Fruit fly (Drosophila melanogaster): Measurements from ENCODE around the gene CG15005.

Gene CG15005

DNA sequence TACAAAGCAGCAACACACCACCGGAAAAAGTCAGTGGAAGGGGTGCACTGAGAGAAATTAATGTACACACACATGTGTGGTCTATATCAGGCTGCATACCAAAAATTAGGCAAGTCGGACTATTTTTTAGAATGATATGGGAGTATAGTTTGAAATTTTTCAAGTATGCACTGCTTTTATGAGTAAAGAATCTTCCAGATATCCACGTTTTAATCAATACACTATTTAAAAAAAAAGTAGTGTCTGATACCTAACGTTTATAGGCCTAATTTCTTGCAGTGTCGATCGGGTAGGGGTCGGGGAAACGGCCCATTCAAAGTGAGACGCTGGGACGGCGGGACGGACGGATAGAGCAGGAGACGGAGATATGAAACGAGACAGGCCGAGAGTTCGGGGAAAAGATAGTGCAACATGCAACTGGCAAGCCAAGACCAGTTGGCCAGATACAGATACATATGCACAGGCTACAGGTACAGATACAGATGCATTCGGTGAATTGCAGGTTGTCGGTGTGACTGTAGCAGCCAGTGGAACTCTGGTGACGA, 26.3 kb upstream of the CG15005 start (continued):
- TF ChIP-seq tna (GFP tag; IDR thresholded peaks at IDR 0.05; ENCODE audit: partially characterized antibody), result no peak
- no peak for TF ChIP-seq CG34224 (GFP tag; IDR thresholded peaks at IDR 0.05; ENCODE audit: partially characterized antibody)
- peak; percentile 94 for TF ChIP-seq CG2678 (tag; optimal IDR thresholded peaks at IDR 0.05)
- TF ChIP-seq CG10431 (GFP tag; optimal IDR thresholded peaks at IDR 0.05), result peak; percentile 89
- TF ChIP-seq schlank (tag; optimal IDR thresholded peaks at IDR 0.05), result no peak
- peak; percentile 94 for TF ChIP-seq CG16863 (GFP tag; optimal IDR thresholded peaks at IDR 0.05)
- TF ChIP-seq tio (GFP tag; optimal IDR thresholded peaks at IDR 0.05), result peak; percentile 93
- TF ChIP-seq CG17612 (GFP tag; IDR thresholded peaks at IDR 0.05), result peak; percentile 40; the same call in 1 of the 2 replicates
- TF ChIP-seq rib (GFP tag; IDR thresholded peaks at IDR 0.05), result no peak
- peak; percentile 96 for TF ChIP-seq Sox100B (GFP tag; optimal IDR thresholded peaks at IDR 0.05)
- peak; percentile 99 for TF ChIP-seq Ets65A (GFP tag)
- peak; percentile 69 for TF ChIP-seq klu (GFP tag; IDR thresholded peaks at IDR 0.05)
- peak; percentile 96 for TF ChIP-seq row (GFP tag; IDR thresholded peaks at IDR 0.05)
- TF ChIP-seq GATAe (GFP tag; conservative IDR thresholded peaks at IDR 0.05), result no peak
- TF ChIP-seq sqz (GFP tag; optimal IDR thresholded peaks at IDR 0.05), result peak; percentile 93
- peak; percentile 51 for TF ChIP-seq slbo (GFP tag; IDR thresholded peaks at IDR 0.05)
- peak; percentile 71 for TF ChIP-seq scrt (GFP tag; optimal IDR thresholded peaks at IDR 0.05)
- peak; percentile 98 for TF ChIP-seq CG18262 (tag; optimal IDR thresholded peaks at IDR 0.05)
- peak; percentile 35 for TF ChIP-seq CG17912 (GFP tag; optimal IDR thresholded peaks at IDR 0.05)
- TF ChIP-seq CG15514 (GFP tag; optimal IDR thresholded peaks at IDR 0.05), result peak; percentile 29
- peak; percentile 93 for TF ChIP-seq CG12236 (GFP tag; optimal IDR thresholded peaks at IDR 0.05)
- TF ChIP-seq HmgZ (tag; optimal IDR thresholded peaks at IDR 0.05), result peak; percentile 84
- TF ChIP-seq dpn (GFP tag; optimal IDR thresholded peaks at IDR 0.05), result peak; percentile 91 to 93
- TF ChIP-seq CG12391 (tag; optimal IDR thresholded peaks at IDR 0.05), result peak; percentile 96
- peak; percentile 94 for TF ChIP-seq CG15601 (tag; optimal IDR thresholded peaks at IDR 0.05)
- TF ChIP-seq PHDP (tag; optimal IDR thresholded peaks at IDR 0.05), result peak; percentile 89
- peak; percentile 85 for TF ChIP-seq HLH54F (GFP tag; optimal IDR thresholded peaks at IDR 0.05)
- peak; percentile 84 for TF ChIP-seq nau (GFP tag; optimal IDR thresholded peaks at IDR 0.05)
- peak; percentile 44 for TF ChIP-seq CTCF (GFP tag; optimal IDR thresholded peaks at IDR 0.05)
- TF ChIP-seq gce (GFP tag; IDR thresholded peaks at IDR 0.05), result peak; percentile 84
- TF ChIP-seq CG6813 (GFP tag; optimal IDR thresholded peaks at IDR 0.05), result peak; percentile 88
- TF ChIP-seq CG30020 (tag; optimal IDR thresholded peaks at IDR 0.05), result peak; percentile 83
- TF ChIP-seq zfh1 (GFP tag; IDR thresholded peaks at IDR 0.05), result peak; percentile 95
- TF ChIP-seq run (tag; optimal IDR thresholded peaks at IDR 0.05), result peak; percentile 85
- peak; percentile 96 for TF ChIP-seq ac (GFP tag; optimal IDR thresholded peaks at IDR 0.05)
- TF ChIP-seq gsb-n (tag; optimal IDR thresholded peaks at IDR 0.05), result peak; percentile 96
- no peak for TF ChIP-seq zfh2 (GFP tag; optimal IDR thresholded peaks at IDR 0.05)
- peak; percentile 4 for TF ChIP-seq gfzf (GFP tag; optimal IDR thresholded peaks at IDR 0.05)
- peak; percentile 77 for TF ChIP-seq psq (GFP tag; optimal IDR thresholded peaks at IDR 0.05)
- TF ChIP-seq Ssrp (tag; optimal IDR thresholded peaks at IDR 0.05), result peak; percentile 96
- peak; percentile 91 for TF ChIP-seq otp (GFP tag; IDR thresholded peaks at IDR 0.05)
- no peak for TF ChIP-seq Trl (optimal IDR thresholded peaks at IDR 0.05)
- peak; percentile 92 for TF ChIP-seq Trl (GFP tag; optimal IDR thresholded peaks at IDR 0.05)
- peak; percentile 77 for TF ChIP-seq danr (GFP tag; IDR thresholded peaks at IDR 0.05)
- peak; percentile 93 for TF ChIP-seq ara (GFP tag; IDR thresholded peaks at IDR 0.05)
- TF ChIP-seq CG8089 (GFP tag; optimal IDR thresholded peaks at IDR 0.05), result peak; percentile 94
- peak; percentile 87 for TF ChIP-seq sens-2 (GFP tag; IDR thresholded peaks at IDR 0.05)
- TF ChIP-seq pum (GFP tag; optimal IDR thresholded peaks at IDR 0.05), result peak; percentile 96
- peak; percentile 82 for TF ChIP-seq maf-S (GFP tag; optimal IDR thresholded peaks at IDR 0.05)
- TF ChIP-seq HLH3B (GFP tag; IDR thresholded peaks at IDR 0.05), result peak; percentile 85
- no peak for TF ChIP-seq pita (GFP tag; optimal IDR thresholded peaks at IDR 0.05)
